Fruit fly (Drosophila melanogaster) whole organism, prepupa: ENCODE results near the gene CG12025.

Experiments
- CG10631 ChIP-seq: fragments of 200-800 bp; sonication (Bioruptor generic); optimal IDR thresholded peaks from 2 replicates; lab custom pipeline; 2016; ENCODE audit warnings: missing biosample characterization, missing genetic modification characterization
- CG10669 ChIP-seq: fragments of 200-800 bp; sonication (Bioruptor generic); optimal IDR thresholded peaks from 3 replicates; lab custom pipeline; 2018; ENCODE audit warnings: missing biosample characterization, mild to moderate bottlenecking, missing genetic modification characterization, moderate library complexity
- CG11902 ChIP-seq: fragments of 200-800 bp; sonication (Bioruptor generic); optimal IDR thresholded peaks from 3 replicates; lab custom pipeline; 2016; ENCODE audit warnings: missing biosample characterization, missing genetic modification characterization
- CG15336 ChIP-seq: fragments of 200-800 bp; sonication (Bioruptor generic); IDR thresholded peaks from 2 replicates; pipeline ENCODE4 v1.3.6; 2022; ENCODE audit warnings: missing biosample characterization, missing genetic modification characterization
- CG34406 ChIP-seq: fragments of 200-800 bp; sonication (Bioruptor generic); optimal IDR thresholded peaks from 3 replicates; lab custom pipeline; 2016; ENCODE audit warnings: missing biosample characterization, missing genetic modification characterization
- CG6808 ChIP-seq: fragments of 200-800 bp; sonication (Bioruptor generic); optimal IDR thresholded peaks from 3 replicates; lab custom pipeline; 2017; ENCODE audit warnings: missing biosample characterization, missing genetic modification characterization, mild to moderate bottlenecking, moderate library complexity, missing genetic modification reagents
- CG9139 ChIP-seq: fragments of 200-800 bp; sonication (Bioruptor generic); optimal IDR thresholded peaks from 3 replicates; lab custom pipeline; 2017; ENCODE audit warnings: missing biosample characterization, mild to moderate bottlenecking, missing genetic modification characterization
- Ets21C ChIP-seq: fragments of 200-800 bp; sonication (Bioruptor generic); optimal IDR thresholded peaks from 3 replicates; lab custom pipeline; 2016; ENCODE audit warnings: missing biosample characterization, missing genetic modification characterization
- Lpt ChIP-seq: fragments of 200-800 bp; sonication (Bioruptor generic); optimal IDR thresholded peaks from 3 replicates; lab custom pipeline; 2016; ENCODE audit warnings: missing biosample characterization, missing genetic modification characterization
- Sox14 ChIP-seq: fragments of 200-800 bp; sonication (Bioruptor generic); optimal IDR thresholded peaks from 3 replicates; lab custom pipeline; 2016; ENCODE audit warnings: missing biosample characterization, missing genetic modification characterization
- achi ChIP-seq: fragments of 200-800 bp; sonication (Bioruptor generic); optimal IDR thresholded peaks from 3 replicates; lab custom pipeline; 2016; ENCODE audit warnings: missing biosample characterization, missing genetic modification characterization
- fd85E ChIP-seq: fragments of 200-800 bp; sonication (Bioruptor generic); optimal IDR thresholded peaks from 3 replicates; lab custom pipeline; 2016; ENCODE audit warnings: missing biosample characterization, missing genetic modification characterization
- fkh ChIP-seq: fragments of 200-800 bp; sonication (Bioruptor generic); optimal IDR thresholded peaks from 3 replicates; lab custom pipeline; 2017; ENCODE audit warnings: missing biosample characterization, mild to moderate bottlenecking, missing genetic modification characterization, moderate library complexity
- pdm3 ChIP-seq: fragments of 200-800 bp; sonication (Bioruptor generic); optimal IDR thresholded peaks from 3 replicates; lab custom pipeline; 2016; ENCODE audit warnings: missing biosample characterization, missing genetic modification characterization

DNA sequence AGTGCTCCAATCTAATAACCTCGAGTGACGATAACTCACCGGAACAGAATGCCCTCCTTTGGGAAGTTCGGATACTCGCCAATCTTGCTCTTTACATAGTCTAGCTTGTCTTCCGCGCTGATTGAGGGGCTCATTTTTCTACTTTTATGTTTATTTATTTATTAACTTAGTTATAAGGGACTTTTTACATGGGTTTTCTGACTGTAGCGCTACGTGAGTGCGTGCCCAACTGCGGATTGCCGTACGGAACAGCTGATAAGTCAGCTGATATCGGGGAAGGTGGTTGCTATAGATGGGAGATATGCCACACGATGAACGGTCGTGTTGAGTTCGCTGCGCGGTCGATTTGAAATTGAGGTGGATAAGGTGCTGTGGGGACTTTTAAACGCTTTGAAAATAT lies 19.4 kb downstream of the CG12025 start, which contains the start of gene Aprt:
- TF ChIP-seq achi (GFP tag; lab: Kevin White, UChicago) (no peak), CG9139 (GFP tag; lab: Kevin White, UChicago) (no peak), CG10669 (GFP tag; lab: Kevin White, UChicago) (no peak), CG6808 (GFP tag; lab: Kevin White, UChicago) (no peak), Sox14 (GFP tag; lab: Kevin White, UChicago) (no peak), CG34406 (GFP tag; lab: Kevin White, UChicago) (no peak), Lpt (no peak), CG11902 (GFP tag; lab: Kevin White, UChicago) (no peak), CG15336 (GFP tag; lab: Robert Waterston, UW) (no peak), Ets21C (GFP tag; lab: Kevin White, UChicago) (no peak), CG10631 (GFP tag; lab: Kevin White, UChicago) (no peak), pdm3 (GFP tag; lab: Kevin White, UChicago) (no peak), fkh (GFP tag; lab: Kevin White, UChicago) (peak; percentile 29), fd85E (GFP tag; lab: Kevin White, UChicago) (no peak)
